Worm (Caenorhabditis elegans) whole organism, young adult: ENCODE data around the gene W09B6.4.

ENCODE experiments used
- K11D2.4 ChIP-seq: fragments of 200-800 bp; sonication (Bioruptor generic); IDR thresholded peaks from 2 replicates; pipeline ENCODE4 v1.3.6; 2022; ENCODE audit warnings: missing genetic modification reagents, missing genetic modification characterization, missing compliant biosample characterization
- Y79H2A.3 ChIP-seq: fragments of 200-800 bp; sonication (Bioruptor generic); conservative IDR thresholded peaks from 2 replicates; pipeline ENCODE4 v1.3.6; 2022; ENCODE audit warnings: missing genetic modification reagents, missing genetic modification characterization, missing compliant biosample characterization
- Y95B8A.8 ChIP-seq: fragments of 200-800 bp; sonication (Bioruptor generic); IDR thresholded peaks from 2 replicates; pipeline ENCODE4 v1.3.6; 2022; ENCODE audit warnings: missing genetic modification reagents, missing genetic modification characterization, missing compliant biosample characterization
- attf-6 ChIP-seq: fragments of 200-800 bp; sonication (Bioruptor generic); IDR thresholded peaks from 2 replicates; pipeline ENCODE4 v1.3.6; 2022; ENCODE audit warnings: missing genetic modification reagents, missing genetic modification characterization, missing compliant biosample characterization
- dpff-1 ChIP-seq: sonication (generic microtip); optimal IDR thresholded peaks from 2 replicates; lab custom pipeline; 2017; ENCODE audit warnings: mild to moderate bottlenecking, missing genetic modification characterization, missing compliant biosample characterization
- dpl-1 ChIP-seq: fragments of 150-350 bp; optimal IDR thresholded peaks from 2 replicates; lab custom pipeline; 2014; ENCODE audit warnings: missing biosample characterization, missing genetic modification reagents, missing genetic modification characterization
- egrh-3 ChIP-seq: fragments of 200-800 bp; sonication (Bioruptor generic); IDR thresholded peaks from 2 replicates; pipeline ENCODE4 v1.3.6; 2022; ENCODE audit warnings: missing genetic modification reagents, missing genetic modification characterization, missing compliant biosample characterization
- nfya-1 ChIP-seq: sonication (generic microtip); optimal IDR thresholded peaks from 2 replicates; lab custom pipeline; 2017; ENCODE audit warnings: antibody characterized with exemption, missing compliant biosample characterization, missing genetic modification characterization, borderline replicate concordance; ENCODE audit not compliant: insufficient read depth
- nhr-120 ChIP-seq: fragments of 200-800 bp; sonication (Bioruptor generic); IDR thresholded peaks from 2 replicates; pipeline ENCODE4 v1.3.6; 2022; ENCODE audit warnings: missing genetic modification characterization, missing compliant biosample characterization
- snpc-3.4 ChIP-seq: sonication (generic microtip); optimal IDR thresholded peaks from 2 replicates; lab custom pipeline; 2017; ENCODE audit warnings: missing genetic modification characterization, mild to moderate bottlenecking, missing compliant biosample characterization, antibody characterized with exemption, moderate library complexity, missing genotype, missing genetic modification reagents
- unc-62 ChIP-seq: fragments of 150-350 bp; optimal IDR thresholded peaks from 2 replicates; lab custom pipeline; 2014; ENCODE audit warnings: missing biosample characterization, missing genetic modification reagents, missing genetic modification characterization
- xnd-1 ChIP-seq: sonication (generic microtip); optimal IDR thresholded peaks from 2 replicates; lab custom pipeline; 2016; ENCODE audit warnings: missing genotype, missing genetic modification reagents, missing genetic modification characterization, missing compliant biosample characterization
- ztf-25 ChIP-seq: fragments of 200-800 bp; sonication (Bioruptor generic); IDR thresholded peaks from 2 replicates; pipeline ENCODE4 v1.3.6; 2022; ENCODE audit warnings: missing genetic modification reagents, missing genetic modification characterization, missing compliant biosample characterization
- ztf-3 ChIP-seq: fragments of 200-800 bp; sonication (Bioruptor generic); optimal IDR thresholded peaks from 2 replicates; lab custom pipeline; 2018; ENCODE audit warnings: mild to moderate bottlenecking, missing genetic modification characterization, missing compliant biosample characterization

DNA sequence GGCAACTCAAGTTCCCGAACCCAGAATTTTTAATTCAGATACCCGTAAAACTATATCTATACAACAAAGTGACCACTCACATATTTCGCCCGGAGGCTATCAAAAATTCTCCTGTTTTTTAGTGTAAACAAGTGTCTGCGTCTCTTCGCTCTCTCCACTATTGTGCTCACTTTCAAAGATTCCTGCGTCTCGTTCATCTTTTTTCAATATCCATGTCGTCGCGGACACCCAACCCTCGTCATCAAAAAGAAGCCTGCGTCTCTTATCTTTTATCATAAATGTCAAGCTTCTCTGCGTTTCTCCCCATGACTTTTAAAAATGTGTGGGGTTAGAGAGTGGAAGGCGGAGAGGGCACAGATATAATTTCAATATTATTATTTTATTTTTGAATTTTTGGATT lies 55.7 kb downstream of the W09B6.4 start:
- no peak for TF ChIP-seq dpl-1 (GFP tag; lab: Kevin White, UChicago)
- TF ChIP-seq dpff-1 = no peak
- TF ChIP-seq xnd-1 (tag; lab: Kevin White, UChicago) = no peak
- TF ChIP-seq Y95B8A.8 (GFP tag; lab: Robert Waterston, UW) = no peak
- TF ChIP-seq unc-62 = no peak
- no peak for TF ChIP-seq attf-6 (GFP tag; lab: Robert Waterston, UW)
- TF ChIP-seq egrh-3 (GFP tag; lab: Robert Waterston, UW) = no peak
- TF ChIP-seq ztf-3 (GFP tag; lab: Kevin White, UChicago) = no peak
- no peak for TF ChIP-seq nfya-1 (tag; lab: Kevin White, UChicago)
- no peak for TF ChIP-seq ztf-25
- no peak for TF ChIP-seq K11D2.4 (GFP tag; lab: Robert Waterston, UW)
- TF ChIP-seq Y79H2A.3 (GFP tag; lab: Robert Waterston, UW) = no peak
- TF ChIP-seq snpc-3.4 (tag; lab: Kevin White, UChicago) = no peak
- TF ChIP-seq nhr-120 (GFP tag; lab: Robert Waterston, UW) = no peak
